Worm (Caenorhabditis elegans) whole organism, L3 larva: ENCODE data around the gene Y62E10A.6.

Experiments used
- ceh-82 ChIP-seq: fragments of 150-350 bp; optimal IDR thresholded peaks from 2 replicates; lab custom pipeline; 2014; ENCODE audit warnings: missing biosample characterization, missing genetic modification characterization
- egl-27 ChIP-seq: sonication (generic microtip); optimal IDR thresholded peaks from 4 replicates; lab custom pipeline; 2017; ENCODE audit warnings: missing biosample characterization, missing genetic modification reagents, missing genetic modification characterization
- nhr-12 ChIP-seq: fragments of 150-350 bp; optimal IDR thresholded peaks from 2 replicates; lab custom pipeline; 2014; ENCODE audit warnings: missing biosample characterization, missing genetic modification characterization
- nhr-28 ChIP-seq: fragments of 150-350 bp; optimal IDR thresholded peaks from 2 replicates; lab custom pipeline; 2014; ENCODE audit warnings: missing biosample characterization, missing genetic modification characterization
- unc-39 ChIP-seq: sonication (generic microtip); optimal IDR thresholded peaks from 4 replicates; lab custom pipeline; 2017; ENCODE audit warnings: missing biosample characterization, missing genetic modification characterization
- unc-62 ChIP-seq: fragments of 150-350 bp; sonication (generic microtip); optimal IDR thresholded peaks from 4 replicates; lab custom pipeline; 2014; ENCODE audit warnings: missing biosample characterization, missing genetic modification reagents, missing genetic modification characterization

ce11 chrIV:13381823-13382222, 10.0 kb downstream of the Y62E10A.6 start, which contains the start of gene emc-3:
- no peak for TF ChIP-seq ceh-82 (tag; lab: Kevin White, UChicago)
- no peak for TF ChIP-seq egl-27 (tag; lab: Kevin White, UChicago)
- TF ChIP-seq unc-39: no peak
- TF ChIP-seq unc-62 (GFP tag; lab: Kevin White, UChicago): no peak
- no peak for TF ChIP-seq nhr-12 (tag; lab: Kevin White, UChicago)
- TF ChIP-seq nhr-28: no peak
